Fruit fly (Drosophila melanogaster) whole organism, wandering third instar larva: ENCODE measurements around the gene MED27.
A peak's percentile ranks its signal among the peaks of the same experiment; 100 is the strongest.

Experiments used
- Abd-B ChIP-seq: fragments of >200 bp; optimal IDR thresholded peaks from 2 replicates; lab custom pipeline; 2017; ENCODE audit warnings: missing biosample characterization, missing genetic modification characterization
- Dif ChIP-seq: fragments of 200-275, 200-300 bp; sonication (Bioruptor generic); optimal IDR thresholded peaks from 2 replicates; lab custom pipeline; 2018; ENCODE audit warnings: missing biosample characterization, missing genetic modification characterization; ENCODE audit not compliant: partially characterized antibody
- Hnf4 ChIP-seq: fragments of 200-800 bp; sonication (Bioruptor generic); optimal IDR thresholded peaks from 2 replicates; lab custom pipeline; 2016; ENCODE audit warnings: missing biosample characterization, mild to moderate bottlenecking, missing genetic modification characterization
- Hr78 ChIP-seq: fragments of >200 bp; optimal IDR thresholded peaks from 2 replicates; lab custom pipeline; 2017; ENCODE audit warnings: missing biosample characterization, missing genetic modification characterization
- fru ChIP-seq: fragments of 200-800 bp; sonication (Bioruptor generic); optimal IDR thresholded peaks from 3 replicates; lab custom pipeline; 2016; ENCODE audit warnings: missing biosample characterization, mild to moderate bottlenecking, missing genetic modification characterization
- pan ChIP-seq: fragments of >200 bp; optimal IDR thresholded peaks from 2 replicates; lab custom pipeline; 2017

dm6 chr3R:5659829-5660197 is 4.9 kb downstream of the MED27 start, which contains the start of gene CG2182:
- TF ChIP-seq pan (lab: Kevin White, UChicago) (no peak), Hr78 (GFP tag; lab: Kevin White, UChicago) (no peak), Dif (GFP tag; lab: Kevin White, UChicago) (no peak), fru (GFP tag; lab: Kevin White, UChicago) (no peak), Hnf4 (GFP tag; lab: Kevin White, UChicago) (peak; percentile 10), Abd-B (no peak)
